Fruit fly (Drosophila melanogaster) whole organism, prepupa: ENCODE data around the gene escl.

Experiments
- CG11762 ChIP-seq: fragments of 200-800 bp; sonication (Bioruptor generic); optimal IDR thresholded peaks from 3 replicates; lab custom pipeline; 2016; ENCODE audit warnings: missing biosample characterization, missing genetic modification characterization; ENCODE audit not compliant: insufficient read depth
- CG16779 ChIP-seq: fragments of 200-800 bp; sonication (Bioruptor generic); optimal IDR thresholded peaks from 3 replicates; lab custom pipeline; 2017; ENCODE audit warnings: missing biosample characterization, mild to moderate bottlenecking, missing genetic modification characterization
- CG6808 ChIP-seq: fragments of 200-800 bp; sonication (Bioruptor generic); optimal IDR thresholded peaks from 3 replicates; lab custom pipeline; 2017; ENCODE audit warnings: missing biosample characterization, missing genetic modification characterization, mild to moderate bottlenecking, moderate library complexity, missing genetic modification reagents
- CG7368 ChIP-seq: fragments of 200-800 bp; sonication (Bioruptor generic); optimal IDR thresholded peaks from 3 replicates; lab custom pipeline; 2016; ENCODE audit warnings: missing biosample characterization, missing genetic modification characterization
- Eip75B ChIP-seq: fragments of 200-800 bp; sonication (Bioruptor generic); optimal IDR thresholded peaks from 3 replicates; lab custom pipeline; 2016; ENCODE audit warnings: missing biosample characterization, missing genetic modification characterization
- Eip78C ChIP-seq: fragments of 200-800 bp; sonication (Bioruptor generic); peaks from one replicate; lab custom pipeline; 2016; ENCODE audit warnings: missing biosample characterization, missing genetic modification characterization
- Hr38 ChIP-seq: sonication (Bioruptor generic); optimal IDR thresholded peaks from 2 replicates; lab custom pipeline; 2016; ENCODE audit warnings: missing biosample characterization, missing genetic modification characterization
- Sox15 ChIP-seq: fragments of 200-800 bp; sonication (Bioruptor generic); optimal IDR thresholded peaks from 3 replicates; lab custom pipeline; 2016; ENCODE audit warnings: missing biosample characterization, missing genetic modification characterization
- esn ChIP-seq: fragments of 200-800 bp; sonication (Bioruptor generic); optimal IDR thresholded peaks from 2 replicates; lab custom pipeline; 2016; ENCODE audit warnings: missing biosample characterization, mild to moderate bottlenecking, missing genetic modification characterization, moderate library complexity
- lz ChIP-seq: fragments of 200-800 bp; sonication (Bioruptor generic); optimal IDR thresholded peaks from 3 replicates; lab custom pipeline; 2016; ENCODE audit warnings: missing biosample characterization, missing genetic modification characterization

DNA sequence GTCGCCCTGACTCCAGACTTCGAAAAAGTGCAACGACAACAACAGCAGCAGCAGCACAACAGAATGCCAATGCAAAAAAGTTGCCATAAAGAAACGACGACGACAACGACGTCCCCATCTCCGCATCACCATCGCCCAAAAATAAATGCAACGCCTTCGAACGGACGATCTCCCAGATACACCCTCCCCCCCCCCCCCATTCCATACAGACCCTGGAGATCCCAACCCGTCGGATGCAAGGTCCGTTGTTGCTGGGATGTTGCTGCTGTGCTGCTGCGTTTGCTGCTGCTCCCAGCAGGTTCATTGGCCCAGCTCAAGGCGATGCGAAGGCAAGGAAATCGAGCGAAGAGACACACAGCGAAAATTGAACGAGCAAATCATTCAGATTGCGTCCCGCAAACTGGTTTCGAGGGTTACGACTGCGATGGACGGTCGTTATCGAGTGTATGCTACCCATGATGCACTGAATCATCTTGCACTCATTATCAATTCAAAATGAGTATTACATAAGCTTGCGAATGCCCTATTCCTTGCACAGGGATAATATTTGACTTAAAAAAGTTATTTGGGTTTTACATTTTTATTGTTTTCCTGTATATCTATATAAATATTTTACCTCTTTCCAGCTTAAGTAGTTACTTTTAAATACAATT is 23.1 kb downstream of the escl start:
- peak; percentile 67 for TF ChIP-seq Eip75B (GFP tag; lab: Kevin White, UChicago)
- TF ChIP-seq CG11762 (GFP tag; lab: Kevin White, UChicago): no peak
- TF ChIP-seq esn: no peak
- TF ChIP-seq Sox15 (GFP tag; lab: Kevin White, UChicago): no peak
- peak; percentile 81 for TF ChIP-seq CG6808 (GFP tag; lab: Kevin White, UChicago)
- TF ChIP-seq CG7368: no peak
- TF ChIP-seq lz: no peak
- TF ChIP-seq Hr38 (GFP tag; lab: Kevin White, UChicago): no peak
- TF ChIP-seq CG16779 (tag; lab: Kevin White, UChicago): no peak
- peak; percentile 21 for TF ChIP-seq Eip78C (GFP tag; lab: Kevin White, UChicago)
